Worm (Caenorhabditis elegans) whole organism, midembryonic: ENCODE measurements around the gene H08J19.1.

Experiments used
- T22C8.4 ChIP-seq: fragments of 200-800 bp; sonication (Bioruptor generic); IDR thresholded peaks from 2 replicates; pipeline ENCODE4 v1.3.6; 2022; ENCODE audit warnings: missing genetic modification characterization, missing compliant biosample characterization
- ref-1 ChIP-seq: fragments of 200-800 bp; sonication (Bioruptor generic); conservative IDR thresholded peaks from 2 replicates; pipeline ENCODE4 v1.3.6; 2022; ENCODE audit warnings: missing genetic modification reagents, missing genetic modification characterization, missing compliant biosample characterization
- tab-1 ChIP-seq: fragments of 200-800 bp; sonication (Bioruptor generic); IDR thresholded peaks from 2 replicates; pipeline ENCODE4 v1.3.6; 2022; ENCODE audit warnings: missing genetic modification characterization, missing compliant biosample characterization
- ztf-29 ChIP-seq: fragments of 200-800 bp; sonication (Bioruptor generic); IDR thresholded peaks from 2 replicates; pipeline ENCODE4 v1.3.6; 2022; ENCODE audit warnings: missing genetic modification reagents, missing genetic modification characterization, missing compliant biosample characterization

ce11 chrX:15600512-15601117 is 42.1 kb upstream of the H08J19.1 start, which contains the start of gene ent-2:
- TF ChIP-seq ztf-29 (GFP tag; lab: Robert Waterston, UW) (no peak), ref-1 (GFP tag; lab: Robert Waterston, UW) (no peak), tab-1 (GFP tag; lab: Robert Waterston, UW) (no peak; the same call in 1 of the 2 replicates), T22C8.4 (GFP tag; lab: Robert Waterston, UW) (no peak)
